Fruit fly (Drosophila melanogaster) whole organism, embryonic: ENCODE results near the gene CG9550.
A peak's percentile ranks its signal among the peaks of the same experiment; 100 is the strongest.

ENCODE experiments used
- CG10209 ChIP-seq: fragments of 200-800 bp; sonication (Bioruptor generic); optimal IDR thresholded peaks from 3 replicates; lab custom pipeline; 2017; ENCODE audit warnings: missing biosample characterization, mild to moderate bottlenecking, missing genetic modification characterization, missing genetic modification reagents
- CG10267 ChIP-seq: fragments of 200-800 bp; sonication (Bioruptor generic); optimal IDR thresholded peaks from 2 replicates; lab custom pipeline; 2018; ENCODE audit warnings: missing biosample characterization, mild to moderate bottlenecking, missing genetic modification characterization, moderate library complexity
- CG10979 ChIP-seq: fragments of 200-800 bp; sonication (Bioruptor generic); optimal IDR thresholded peaks from 2 replicates; lab custom pipeline; 2018; ENCODE audit warnings: missing biosample characterization, mild to moderate bottlenecking, missing genetic modification characterization, moderate library complexity
- CG12155 ChIP-seq: fragments of 200-800 bp; sonication (Bioruptor generic); optimal IDR thresholded peaks from 3 replicates; lab custom pipeline; 2016; ENCODE audit warnings: missing biosample characterization, missing genetic modification characterization
- CG12236 ChIP-seq: fragments of 200-800 bp; sonication (Bioruptor generic); optimal IDR thresholded peaks from 2 replicates; lab custom pipeline; 2016; ENCODE audit warnings: missing biosample characterization, missing genetic modification characterization
- CG13123 ChIP-seq: fragments of 200-800 bp; sonication (Bioruptor generic); optimal IDR thresholded peaks from 2 replicates; lab custom pipeline; 2016; ENCODE audit warnings: missing biosample characterization, missing genetic modification characterization
- CG13624 ChIP-seq: fragments of 200-800 bp; sonication (Bioruptor generic); optimal IDR thresholded peaks from 2 replicates; lab custom pipeline; 2016; ENCODE audit warnings: missing biosample characterization, missing genetic modification characterization
- CG13894 ChIP-seq: fragments of 200-800 bp; sonication (Bioruptor generic); optimal IDR thresholded peaks from 3 replicates; lab custom pipeline; 2018; ENCODE audit warnings: missing biosample characterization, mild to moderate bottlenecking, missing genetic modification characterization, moderate library complexity
- CG14860 ChIP-seq: fragments of 200-800 bp; sonication (Bioruptor generic); IDR thresholded peaks from 3 replicates; pipeline ENCODE4 v1.3.6; 2022; ENCODE audit warnings: missing biosample characterization, missing genetic modification characterization; ENCODE audit not compliant: partially characterized antibody
- CG16813 ChIP-seq: fragments of 200-800 bp; sonication (Bioruptor generic); IDR thresholded peaks from 3 replicates; pipeline ENCODE4 v1.3.6; 2022; ENCODE audit warnings: missing biosample characterization, missing genetic modification characterization; ENCODE audit not compliant: partially characterized antibody
- CG17361 ChIP-seq: fragments of 200-800 bp; sonication (Bioruptor generic); IDR thresholded peaks from 3 replicates; pipeline ENCODE4 v1.3.6; 2022; ENCODE audit warnings: missing biosample characterization, missing genetic modification characterization
- CG17802 ChIP-seq: fragments of 200-800 bp; sonication (Bioruptor generic); optimal IDR thresholded peaks from 2 replicates; lab custom pipeline; 2018; ENCODE audit warnings: missing biosample characterization, mild to moderate bottlenecking, missing genetic modification characterization, moderate library complexity
- CG2129 ChIP-seq: fragments of 200-800 bp; sonication (Bioruptor generic); IDR thresholded peaks from 2 replicates; pipeline ENCODE4 v1.3.6; 2022; ENCODE audit warnings: missing biosample characterization, missing genetic modification characterization; ENCODE audit not compliant: partially characterized antibody
- CG2199 ChIP-seq: fragments of 200-800 bp; sonication (Bioruptor generic); IDR thresholded peaks from 3 replicates; pipeline ENCODE4 v1.3.6; 2022; ENCODE audit warnings: missing biosample characterization, missing genetic modification characterization
- CG2202 ChIP-seq: fragments of 200-800 bp; sonication (Bioruptor generic); optimal IDR thresholded peaks from 2 replicates; lab custom pipeline; 2018; ENCODE audit warnings: missing biosample characterization, mild to moderate bottlenecking, missing genetic modification characterization
- CG31441 ChIP-seq: fragments of 200-800 bp; sonication (Bioruptor generic); IDR thresholded peaks from 2 replicates; pipeline ENCODE4 v1.3.6; 2022; ENCODE audit warnings: missing biosample characterization, missing genetic modification characterization
- CG3407 ChIP-seq: fragments of 200-800 bp; sonication (Bioruptor generic); optimal IDR thresholded peaks from 2 replicates; lab custom pipeline; 2018; ENCODE audit warnings: missing biosample characterization, mild to moderate bottlenecking, missing genetic modification characterization
- CG34376 ChIP-seq: fragments of 200-800 bp; sonication (Bioruptor generic); optimal IDR thresholded peaks from 2 replicates; lab custom pipeline; 2018; ENCODE audit warnings: missing biosample characterization, mild to moderate bottlenecking, missing genetic modification characterization
- CG42726 ChIP-seq: fragments of 200-800 bp; sonication (Bioruptor generic); IDR thresholded peaks from 2 replicates; pipeline ENCODE4 v1.3.6; 2022; ENCODE audit warnings: missing biosample characterization, missing genetic modification characterization; ENCODE audit not compliant: partially characterized antibody
- CG4820 ChIP-seq: fragments of 200-800 bp; sonication (Bioruptor generic); optimal IDR thresholded peaks from 3 replicates; lab custom pipeline; 2016; ENCODE audit warnings: missing biosample characterization, missing genetic modification characterization
- CG6175 ChIP-seq: fragments of 200-800 bp; sonication (Bioruptor generic); IDR thresholded peaks from 3 replicates; pipeline ENCODE4 v1.3.6; 2022; ENCODE audit warnings: missing biosample characterization, missing genetic modification characterization
- CG6683 ChIP-seq: fragments of 200-800 bp; sonication (Bioruptor generic); optimal IDR thresholded peaks from 2 replicates; lab custom pipeline; 2017; ENCODE audit warnings: missing biosample characterization, mild to moderate bottlenecking, missing genetic modification characterization, missing genetic modification reagents
- CG6813 ChIP-seq: fragments of 200-800 bp; sonication (Bioruptor generic); optimal IDR thresholded peaks from 2 replicates; lab custom pipeline; 2017; ENCODE audit warnings: missing biosample characterization, missing genetic modification characterization, mild to moderate bottlenecking, moderate library complexity, missing genetic modification reagents
- CG7963 ChIP-seq: fragments of 200-800 bp; sonication (Bioruptor generic); IDR thresholded peaks from 3 replicates; pipeline ENCODE4 v1.3.6; 2022; ENCODE audit warnings: missing biosample characterization, missing genetic modification characterization; ENCODE audit not compliant: partially characterized antibody
- CG8281 ChIP-seq: fragments of 200-800 bp; sonication (Bioruptor generic); optimal IDR thresholded peaks from 2 replicates; lab custom pipeline; 2018; ENCODE audit warnings: missing biosample characterization, mild to moderate bottlenecking, missing genetic modification characterization, moderate library complexity
- CG8388 ChIP-seq: fragments of 200-800 bp; sonication (Bioruptor generic); optimal IDR thresholded peaks from 2 replicates; lab custom pipeline; 2019; ENCODE audit warnings: missing biosample characterization, mild to moderate bottlenecking, missing genetic modification characterization, moderate library complexity
- Chrac-16 ChIP-seq: fragments of 200-800 bp; sonication (Bioruptor generic); optimal IDR thresholded peaks from 3 replicates; lab custom pipeline; 2016; ENCODE audit warnings: missing biosample characterization, missing genetic modification characterization
- D ChIP-seq, 2 experiments: fragments of 200-800 bp in 1 of 2; fragments of >200 bp in 1 of 2; sonication (Bioruptor generic) in 1 of 2; optimal IDR thresholded peaks; 2 replicates in 1 of 2; 3 replicates in 1 of 2; lab custom pipeline; 2017; ENCODE audit warnings: mild to moderate bottlenecking in 1 of 2, missing biosample characterization in 1 of 2, missing genetic modification characterization in 1 of 2, missing genetic modification reagents in 1 of 2
- Dfd ChIP-seq, 2 experiments: fragments of >200 bp; optimal IDR thresholded peaks; 2 replicates each; lab custom pipeline; 2017; ENCODE audit warnings: missing biosample characterization in 2 of 2, missing genetic modification characterization in 2 of 2
- Dip3 ChIP-seq: fragments of 200-800 bp; sonication (Bioruptor generic); optimal IDR thresholded peaks from 3 replicates; lab custom pipeline; 2016; ENCODE audit warnings: missing biosample characterization, missing genetic modification characterization
- Doc3 ChIP-seq: fragments of 200-800 bp; sonication (Bioruptor generic); IDR thresholded peaks from 3 replicates; pipeline ENCODE4 v1.3.6; 2022; ENCODE audit warnings: missing biosample characterization, missing genetic modification characterization; ENCODE audit not compliant: partially characterized antibody
- H2.0 ChIP-seq: fragments of 200-800 bp; sonication (Bioruptor generic); IDR thresholded peaks from 2 replicates; pipeline ENCODE4 v1.3.6; 2022; ENCODE audit warnings: missing biosample characterization, missing genetic modification characterization
- HLH54F ChIP-seq: fragments of 200-800 bp; sonication (Bioruptor generic); optimal IDR thresholded peaks from 3 replicates; lab custom pipeline; 2016; ENCODE audit warnings: missing biosample characterization, missing genetic modification characterization
- Hr78 ChIP-seq, 2 experiments: fragments of 200-800 bp in 1 of 2; fragments of >200 bp in 1 of 2; sonication (Bioruptor generic) in 1 of 2; optimal IDR thresholded peaks; 2 replicates each; lab custom pipeline; 2017 to 2019; ENCODE audit warnings: missing biosample characterization in 2 of 2, missing genetic modification characterization in 2 of 2, mild to moderate bottlenecking in 1 of 2, moderate library complexity in 1 of 2
- Scr ChIP-seq: fragments of 200-800 bp; sonication (Bioruptor generic); IDR thresholded peaks from 2 replicates; pipeline ENCODE4 v1.3.6; 2022; ENCODE audit warnings: missing biosample characterization, missing genetic modification characterization; ENCODE audit not compliant: partially characterized antibody
- bowl ChIP-seq: fragments of 200-800 bp; sonication (Bioruptor generic); IDR thresholded peaks from 2 replicates; pipeline ENCODE4 v1.3.6; 2022; ENCODE audit warnings: missing biosample characterization, missing genetic modification characterization
- br ChIP-seq: fragments of >200 bp; optimal IDR thresholded peaks from 2 replicates; lab custom pipeline; 2017
- chinmo ChIP-seq: fragments of 200-800 bp; sonication (Bioruptor generic); IDR thresholded peaks from 4 replicates; pipeline ENCODE4 v1.3.6; 2022; ENCODE audit warnings: missing biosample characterization, missing genetic modification characterization; ENCODE audit not compliant: partially characterized antibody
- crc ChIP-seq: fragments of 200-800 bp; sonication (Bioruptor generic); optimal IDR thresholded peaks from 2 replicates; lab custom pipeline; 2016; ENCODE audit warnings: missing biosample characterization, missing genetic modification characterization
- exex ChIP-seq: fragments of 200-800 bp; sonication (Bioruptor generic); optimal IDR thresholded peaks from 4 replicates; lab custom pipeline; 2018; ENCODE audit warnings: missing biosample characterization, mild to moderate bottlenecking, missing genetic modification characterization, moderate library complexity
- h ChIP-seq: fragments of >200 bp; optimal IDR thresholded peaks from 2 replicates; lab custom pipeline; 2017
- kah ChIP-seq: fragments of 200-800 bp; sonication (Bioruptor generic); optimal IDR thresholded peaks from 2 replicates; lab custom pipeline; 2018; ENCODE audit warnings: missing biosample characterization, mild to moderate bottlenecking, missing genetic modification characterization
- luna ChIP-seq: fragments of 200-800 bp; sonication (Bioruptor generic); optimal IDR thresholded peaks from 2 replicates; lab custom pipeline; 2016; ENCODE audit warnings: missing biosample characterization, missing genetic modification characterization
- nerfin-1 ChIP-seq: fragments of 200-800 bp; sonication (Bioruptor generic); optimal IDR thresholded peaks from 3 replicates; lab custom pipeline; 2019; ENCODE audit warnings: missing biosample characterization, mild to moderate bottlenecking, missing genetic modification characterization, moderate library complexity
- org-1 ChIP-seq: fragments of 200-800 bp; sonication (Bioruptor generic); optimal IDR thresholded peaks from 2 replicates; lab custom pipeline; 2017; ENCODE audit warnings: missing biosample characterization, missing genetic modification characterization
- pzg ChIP-seq: fragments of 200-800 bp; sonication (Bioruptor generic); optimal IDR thresholded peaks from 3 replicates; lab custom pipeline; 2018; ENCODE audit warnings: missing biosample characterization, mild to moderate bottlenecking, missing genetic modification characterization, moderate library complexity
- slou ChIP-seq: fragments of 200-800 bp; sonication (Bioruptor generic); optimal IDR thresholded peaks from 3 replicates; lab custom pipeline; 2016; ENCODE audit warnings: missing biosample characterization, missing genetic modification characterization
- so ChIP-seq: fragments of 200-800 bp; sonication (Bioruptor generic); IDR thresholded peaks from 3 replicates; pipeline ENCODE4 v1.3.6; 2022; ENCODE audit warnings: missing biosample characterization, missing genetic modification characterization
- tgo ChIP-seq: fragments of 200-800 bp; sonication (Bioruptor generic); IDR thresholded peaks from 3 replicates; pipeline ENCODE4 v1.3.6; 2022; ENCODE audit warnings: missing biosample characterization, missing genetic modification characterization
- tin ChIP-seq: fragments of 200-800 bp; sonication (Bioruptor generic); optimal IDR thresholded peaks from 3 replicates; lab custom pipeline; 2016; ENCODE audit warnings: missing biosample characterization, missing genetic modification characterization

CG9550 gene

DNA sequence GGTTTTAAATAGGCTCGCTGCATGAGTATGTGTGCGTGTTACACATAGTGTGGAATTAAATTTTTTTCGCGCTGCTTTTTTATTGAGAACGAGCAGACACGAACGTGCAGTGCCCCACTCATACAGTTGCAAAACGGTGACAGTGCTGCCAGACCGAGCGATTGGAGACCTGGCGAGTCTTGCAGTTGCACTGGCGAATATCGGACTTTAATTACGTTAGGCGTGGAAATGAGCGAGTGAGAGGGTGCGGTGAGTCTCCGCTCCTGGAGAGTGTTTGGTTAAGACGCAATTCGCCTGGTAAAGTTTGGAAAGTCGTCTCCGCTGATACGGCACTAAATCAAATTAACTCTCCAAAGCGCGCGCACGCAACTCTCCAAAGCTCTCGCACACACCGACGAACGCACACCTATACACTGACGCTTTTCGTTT, 15.5 kb upstream of the CG9550 start (continued):
- no peak for TF ChIP-seq slou (GFP tag; lab: Kevin White, UChicago)
- TF ChIP-seq pzg (GFP tag; lab: Kevin White, UChicago): peak; percentile 65
- TF ChIP-seq CG2202 (tag; lab: Kevin White, UChicago): no peak
- TF ChIP-seq Doc3: no peak; the same call in 2 of the 3 replicates
- TF ChIP-seq H2.0 (GFP tag; lab: Robert Waterston, UW): 0 out of 2 replicates have a peak, but pooled peaks have one; percentile 25
- no peak for TF ChIP-seq CG8388 (GFP tag; lab: Kevin White, UChicago)
- TF ChIP-seq CG3407 (GFP tag; lab: Kevin White, UChicago): no peak
- TF ChIP-seq CG7963 (GFP tag; lab: Robert Waterston, UW): no peak
- TF ChIP-seq HLH54F (GFP tag; lab: Kevin White, UChicago): no peak
- TF ChIP-seq CG6175 (GFP tag; lab: Robert Waterston, UW): 0 out of 3 replicates have a peak, but pooled peaks have one; percentile 33
- TF ChIP-seq CG13894 (tag; lab: Kevin White, UChicago): peak; percentile 63
- no peak for TF ChIP-seq CG17361 (GFP tag; lab: Robert Waterston, UW)
- no peak for TF ChIP-seq CG2129 (GFP tag; lab: Robert Waterston, UW)
- TF ChIP-seq CG42726: 0 out of 2 replicates have a peak, but pooled peaks have one; percentile 55
- no peak for TF ChIP-seq Dfd (GFP tag; optimal IDR thresholded peaks at IDR 0.05; lab: Kevin White, UChicago)
- no peak for TF ChIP-seq CG6683 (GFP tag; lab: Kevin White, UChicago)
- TF ChIP-seq exex (tag; lab: Kevin White, UChicago): peak; percentile 58
- TF ChIP-seq kah: no peak
- no peak for TF ChIP-seq CG13123 (GFP tag; lab: Kevin White, UChicago)
- no peak for TF ChIP-seq nerfin-1 (tag; lab: Kevin White, UChicago)
- TF ChIP-seq CG8281 (tag; lab: Kevin White, UChicago): no peak
- no peak for TF ChIP-seq CG6813 (GFP tag; lab: Kevin White, UChicago)
- TF ChIP-seq h (lab: Kevin White, UChicago): no peak
- TF ChIP-seq D (optimal IDR thresholded peaks at IDR 0.05; lab: Kevin White, UChicago): peak; percentile 26
- no peak for TF ChIP-seq D (GFP tag; optimal IDR thresholded peaks at IDR 0.05; lab: Kevin White, UChicago)
- no peak for TF ChIP-seq CG4820 (GFP tag; lab: Kevin White, UChicago)
- no peak for TF ChIP-seq CG12236 (GFP tag; lab: Kevin White, UChicago)
- no peak for TF ChIP-seq CG14860 (GFP tag; lab: Robert Waterston, UW)
- no peak for TF ChIP-seq Dip3 (GFP tag; lab: Kevin White, UChicago)
- peak; percentile 88 for TF ChIP-seq CG12155 (GFP tag; lab: Kevin White, UChicago)
- TF ChIP-seq org-1 (GFP tag; lab: Kevin White, UChicago): no peak
- no peak for TF ChIP-seq so (GFP tag; lab: Robert Waterston, UW)
- no peak for TF ChIP-seq crc (GFP tag; lab: Kevin White, UChicago)
- TF ChIP-seq CG13624: peak; percentile 84
- no peak for TF ChIP-seq luna (GFP tag; lab: Kevin White, UChicago)
- TF ChIP-seq tgo (GFP tag; lab: Robert Waterston, UW): no peak
- TF ChIP-seq chinmo (GFP tag; lab: Robert Waterston, UW): peak; percentile 98
- no peak for TF ChIP-seq Chrac-16
- TF ChIP-seq CG10267 (tag; lab: Kevin White, UChicago): no peak
- no peak for TF ChIP-seq CG10209 (GFP tag; lab: Kevin White, UChicago)
- TF ChIP-seq CG16813 (GFP tag; lab: Robert Waterston, UW): no peak
- no peak for TF ChIP-seq br (lab: Kevin White, UChicago)
- no peak for TF ChIP-seq bowl
- TF ChIP-seq CG31441 (GFP tag; lab: Robert Waterston, UW): no peak
- TF ChIP-seq tin: no peak
- TF ChIP-seq CG10979: no peak
- TF ChIP-seq Scr (GFP tag; lab: Robert Waterston, UW): no peak
- TF ChIP-seq CG17802 (tag; lab: Kevin White, UChicago): no peak
- 0 out of 3 replicates have a peak, but pooled peaks have one; percentile 30 for TF ChIP-seq CG2199 (GFP tag; lab: Robert Waterston, UW)
- TF ChIP-seq Hr78 (GFP tag; optimal IDR thresholded peaks at IDR 0.05; lab: Kevin White, UChicago): no peak
- TF ChIP-seq CG34376: peak; percentile 77
